Fruit fly (Drosophila melanogaster) Kc167 (cell line): Measurements from ENCODE around the gene CG13131.

Source experiments
- Myc ChIP-seq: fragments of >200 bp; optimal IDR thresholded peaks from 2 replicates; lab custom pipeline; 2017; ENCODE audit warnings: missing external identifiers
- h ChIP-seq: fragments of >200 bp; optimal IDR thresholded peaks from 3 replicates; lab custom pipeline; 2018; ENCODE audit warnings: missing external identifiers
- psq ChIP-seq: fragments of >200 bp; optimal IDR thresholded peaks from 2 replicates; lab custom pipeline; 2017; ENCODE audit warnings: missing external identifiers

dm6 chr2L:9986402-9987350 is 30.6 kb downstream of the CG13131 start:
- no peak for TF ChIP-seq h (lab: Kevin White, UChicago)
- TF ChIP-seq Myc (lab: Kevin White, UChicago), result no peak
- TF ChIP-seq psq (lab: Kevin White, UChicago), result no peak
